Worm (Caenorhabditis elegans) whole organism, L4 larva: ENCODE data around the gene rpl-39.
A peak's percentile ranks its signal among the peaks of the same experiment; 100 is the strongest.

Experiments
- F37D6.2 ChIP-seq: sonication (generic microtip); optimal IDR thresholded peaks from 2 replicates; lab custom pipeline; 2016; ENCODE audit warnings: mild to moderate bottlenecking, missing genetic modification characterization, missing compliant biosample characterization
- Y48G9A.11 ChIP-seq: fragments of 200-800 bp; sonication (Bioruptor generic); IDR thresholded peaks from 2 replicates; pipeline ENCODE4 v1.3.6; 2022; ENCODE audit warnings: missing genetic modification reagents, missing genetic modification characterization, missing compliant biosample characterization
- ZK546.5 ChIP-seq, 2 experiments: sonication (generic microtip); optimal IDR thresholded peaks; 2 replicates each; lab custom pipeline; 2017; ENCODE audit warnings: missing biosample characterization in 2 of 2, missing genetic modification characterization in 2 of 2
- ceh-20 ChIP-seq: fragments of 200-800 bp; sonication (Bioruptor generic); IDR thresholded peaks from 2 replicates; pipeline ENCODE4 v1.3.6; 2022; ENCODE audit warnings: missing genetic modification reagents, missing genetic modification characterization, missing compliant biosample characterization
- ceh-32 ChIP-seq: sonication (generic microtip); optimal IDR thresholded peaks from 2 replicates; lab custom pipeline; 2016; ENCODE audit warnings: mild to moderate bottlenecking, missing genetic modification characterization, missing compliant biosample characterization; ENCODE audit not compliant: poor library complexity
- ces-1 ChIP-seq: fragments of 150-350 bp; sonication (generic microtip); optimal IDR thresholded peaks from 4 replicates; lab custom pipeline; 2014; ENCODE audit warnings: missing biosample characterization, missing genetic modification reagents, missing genetic modification characterization
- daf-19 ChIP-seq: fragments of 200-800 bp; sonication (Bioruptor generic); conservative IDR thresholded peaks from 2 replicates; pipeline ENCODE4 v1.3.6; 2022; ENCODE audit warnings: missing genetic modification characterization, missing compliant biosample characterization
- dmd-6 ChIP-seq: fragments of 200-800 bp; sonication (Bioruptor generic); IDR thresholded peaks from 2 replicates; pipeline ENCODE4 v1.3.6; 2022; ENCODE audit warnings: missing genetic modification reagents, missing genetic modification characterization, missing compliant biosample characterization
- dpl-1 ChIP-seq: fragments of 150-350 bp; optimal IDR thresholded peaks from 2 replicates; lab custom pipeline; 2014; ENCODE audit warnings: missing biosample characterization, missing genetic modification reagents, missing genetic modification characterization
- duxl-1 ChIP-seq: sonication (generic microtip); optimal IDR thresholded peaks from 2 replicates; lab custom pipeline; 2016; ENCODE audit warnings: mild to moderate bottlenecking, missing genetic modification characterization, moderate library complexity, missing compliant biosample characterization; ENCODE audit not compliant: poor library complexity
- fkh-10 ChIP-seq: fragments of 150-350 bp; optimal IDR thresholded peaks from 2 replicates; lab custom pipeline; 2014; ENCODE audit warnings: missing biosample characterization, missing genetic modification reagents, missing genetic modification characterization
- gei-8 ChIP-seq: fragments of 200-800 bp; sonication (Bioruptor generic); optimal IDR thresholded peaks from 2 replicates; lab custom pipeline; 2018; ENCODE audit warnings: mild to moderate bottlenecking, missing genetic modification characterization, missing compliant biosample characterization
- hif-1 ChIP-seq, 2 experiments: sonication (generic microtip); optimal IDR thresholded peaks; 2 replicates each; lab custom pipeline; 2016 to 2017; ENCODE audit warnings: missing compliant biosample characterization in 2 of 2, missing genetic modification characterization in 2 of 2, missing genetic modification reagents in 2 of 2, missing genotype in 2 of 2, mild to moderate bottlenecking in 1 of 2
- hlh-11 ChIP-seq: fragments of 200-800 bp; sonication (Bioruptor generic); optimal IDR thresholded peaks from 2 replicates; lab custom pipeline; 2018; ENCODE audit warnings: mild to moderate bottlenecking, missing genetic modification characterization, missing compliant biosample characterization
- hlh-30 ChIP-seq: sonication (generic microtip); optimal IDR thresholded peaks from 2 replicates; lab custom pipeline; 2017; ENCODE audit warnings: antibody characterized with exemption, mild to moderate bottlenecking, missing genetic modification characterization, missing compliant biosample characterization; ENCODE audit not compliant: insufficient read depth
- hmg-1.1 ChIP-seq: fragments of 200-800 bp; sonication (Bioruptor generic); IDR thresholded peaks from 2 replicates; pipeline ENCODE4 v1.3.6; 2022; ENCODE audit warnings: missing genetic modification reagents, missing genetic modification characterization, missing compliant biosample characterization
- lim-7 ChIP-seq: fragments of 200-800 bp; sonication (Bioruptor generic); IDR thresholded peaks from 2 replicates; pipeline ENCODE4 v1.3.6; 2022; ENCODE audit warnings: missing genetic modification characterization, missing compliant biosample characterization
- lin-1 ChIP-seq: fragments of 200-800 bp; sonication (Bioruptor generic); IDR thresholded peaks from 2 replicates; pipeline ENCODE4 v1.3.6; 2022; ENCODE audit warnings: missing genetic modification reagents, missing genetic modification characterization, missing compliant biosample characterization
- lin-15B ChIP-seq: fragments of 150-350 bp; sonication (generic microtip); optimal IDR thresholded peaks from 3 replicates; lab custom pipeline; 2014; ENCODE audit warnings: missing biosample characterization, missing genetic modification characterization
- lin-29 ChIP-seq: fragments of 200-800 bp; sonication (Bioruptor generic); IDR thresholded peaks from 2 replicates; pipeline ENCODE4 v1.3.6; 2022; ENCODE audit warnings: missing genetic modification reagents, missing genetic modification characterization, missing compliant biosample characterization
- lin-38 ChIP-seq: fragments of 200-800 bp; sonication (Bioruptor generic); IDR thresholded peaks from 2 replicates; pipeline ENCODE4 v1.3.6; 2022; ENCODE audit warnings: missing genetic modification reagents, missing genetic modification characterization, missing compliant biosample characterization
- madf-5 ChIP-seq, 2 experiments: fragments of 200-800 bp; sonication (Bioruptor generic); IDR thresholded peaks; 2 replicates each; pipeline ENCODE4 v1.3.6; 2022; ENCODE audit warnings: missing compliant biosample characterization in 2 of 2, missing genetic modification characterization in 2 of 2
- mdt-29 ChIP-seq: fragments of 200-800 bp; sonication (Bioruptor generic); IDR thresholded peaks from 2 replicates; pipeline ENCODE4 v1.3.6; 2022; ENCODE audit warnings: missing genetic modification reagents, missing genetic modification characterization, missing compliant biosample characterization
- nhr-11 ChIP-seq: fragments of 150-350 bp; optimal IDR thresholded peaks from 2 replicates; lab custom pipeline; 2014; ENCODE audit warnings: missing biosample characterization, missing genetic modification characterization
- nhr-111 ChIP-seq: fragments of 200-800 bp; sonication (Bioruptor generic); optimal IDR thresholded peaks from 2 replicates; lab custom pipeline; 2018; ENCODE audit warnings: mild to moderate bottlenecking, missing genetic modification characterization, missing compliant biosample characterization
- nhr-25 ChIP-seq: sonication (generic microtip); optimal IDR thresholded peaks from 2 replicates; lab custom pipeline; 2017; ENCODE audit warnings: missing genetic modification characterization, mild to moderate bottlenecking, missing compliant biosample characterization, antibody characterized with exemption, moderate library complexity, borderline replicate concordance; ENCODE audit not compliant: insufficient read depth
- nhr-41 ChIP-seq: fragments of 200-800 bp; sonication (Bioruptor generic); IDR thresholded peaks from 2 replicates; pipeline ENCODE4 v1.3.6; 2022; ENCODE audit warnings: missing genetic modification reagents, missing genetic modification characterization, missing compliant biosample characterization
- nhr-42 ChIP-seq: fragments of 200-800 bp; sonication (Bioruptor generic); IDR thresholded peaks from 2 replicates; pipeline ENCODE4 v1.3.6; 2022; ENCODE audit warnings: missing genetic modification characterization, missing compliant biosample characterization
- nhr-48 ChIP-seq: sonication (generic microtip); optimal IDR thresholded peaks from 2 replicates; lab custom pipeline; 2016; ENCODE audit warnings: mild to moderate bottlenecking, missing genetic modification characterization, missing compliant biosample characterization
- pha-4 ChIP-seq, 2 experiments: fragments of 150-350 bp in 1 of 2; fragments of 200-800 bp in 1 of 2; sonication (Bioruptor generic) in 1 of 2; IDR thresholded peaks in 1 of 2; optimal IDR thresholded peaks in 1 of 2; 2 replicates each; pipeline versions ENCODE4 v1.3.6 to Lab custom; 2014 to 2022; ENCODE audit warnings: missing genetic modification characterization in 2 of 2, missing genetic modification reagents in 2 of 2, missing biosample characterization in 1 of 2, missing compliant biosample characterization in 1 of 2
- rbr-2 ChIP-seq: sonication (generic microtip); optimal IDR thresholded peaks from 2 replicates; lab custom pipeline; 2016; ENCODE audit warnings: missing genotype, missing genetic modification characterization, missing compliant biosample characterization
- spr-3 ChIP-seq: fragments of 200-800 bp; sonication (Bioruptor generic); optimal IDR thresholded peaks from 2 replicates; lab custom pipeline; 2018; ENCODE audit warnings: mild to moderate bottlenecking, missing genetic modification characterization, missing compliant biosample characterization
- tag-97 ChIP-seq: fragments of 200-800 bp; sonication (Bioruptor generic); IDR thresholded peaks from 2 replicates; pipeline ENCODE4 v1.3.6; 2022; ENCODE audit warnings: missing genetic modification characterization, missing compliant biosample characterization
- tra-1 ChIP-seq: fragments of 200-800 bp; sonication (Bioruptor generic); IDR thresholded peaks from 2 replicates; pipeline ENCODE4 v1.3.6; 2022; ENCODE audit warnings: missing genetic modification reagents, missing genetic modification characterization, missing compliant biosample characterization
- unc-39 ChIP-seq: sonication (generic microtip); optimal IDR thresholded peaks from 2 replicates; lab custom pipeline; 2017; ENCODE audit warnings: missing biosample characterization, missing genetic modification characterization
- unc-62 ChIP-seq, 3 experiments: fragments of 150-350 bp in 1 of 3; sonication (generic microtip); optimal IDR thresholded peaks in 2 of 3; peaks in 1 of 3; 1 replicate in 1 of 3; 2 replicates in 2 of 3; lab custom pipeline; 2014 to 2017; ENCODE audit warnings: missing biosample characterization in 3 of 3, missing genetic modification characterization in 3 of 3, missing genetic modification reagents in 3 of 3, missing genotype in 1 of 3
- vab-7 ChIP-seq: fragments of 200-800 bp; sonication (Bioruptor generic); IDR thresholded peaks from 2 replicates; pipeline ENCODE4 v1.3.6; 2022; ENCODE audit warnings: missing genetic modification reagents, missing genetic modification characterization, missing compliant biosample characterization
- zip-11 ChIP-seq: fragments of 200-800 bp; sonication (Bioruptor generic); IDR thresholded peaks from 2 replicates; pipeline ENCODE4 v1.3.6; 2022; ENCODE audit warnings: missing genetic modification characterization, missing compliant biosample characterization
- zip-2 ChIP-seq: fragments of 150-350 bp; optimal IDR thresholded peaks from 2 replicates; lab custom pipeline; 2014; ENCODE audit warnings: missing biosample characterization, missing genetic modification characterization
- ztf-7 ChIP-seq: fragments of 150-350 bp; optimal IDR thresholded peaks from 2 replicates; lab custom pipeline; 2014; ENCODE audit warnings: missing biosample characterization, missing genetic modification characterization

The rpl-39 gene

DNA sequence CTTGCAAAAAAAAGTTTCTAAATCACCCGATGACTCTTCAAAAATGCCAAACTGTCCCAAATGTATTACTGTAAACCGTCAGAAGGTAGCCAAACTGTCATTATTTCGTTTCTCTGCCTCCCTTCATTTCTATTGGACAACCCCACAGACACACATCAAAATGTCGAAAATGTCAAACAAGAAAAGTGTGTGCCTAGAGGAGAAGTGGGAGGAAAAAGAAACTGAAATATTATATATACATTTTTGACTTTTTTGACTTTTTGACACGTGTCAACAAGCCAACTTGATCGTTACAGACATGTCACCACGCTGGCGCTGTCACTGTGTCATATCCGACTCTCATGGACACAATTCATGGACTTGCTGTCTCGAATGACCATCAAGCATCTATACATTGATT lies 26.2 kb downstream of the rpl-39 start (continued):
- no peak for TF ChIP-seq nhr-111
- no peak for TF ChIP-seq hmg-1.1 (GFP tag; lab: Robert Waterston, UW)
- peak; percentile 56 for TF ChIP-seq dmd-6 (GFP tag; lab: Robert Waterston, UW)
- peak; percentile 23 for TF ChIP-seq hlh-11 (tag; lab: Kevin White, UChicago)
- no peak for TF ChIP-seq madf-5 (GFP tag; IDR thresholded peaks at IDR 0.05; lab: Robert Waterston, UW)
- TF ChIP-seq tra-1 (GFP tag; lab: Robert Waterston, UW) = peak; percentile 46; the same call in 1 of the 2 replicates
- no peak for TF ChIP-seq lin-29 (GFP tag; lab: Robert Waterston, UW)
- no peak for TF ChIP-seq unc-39 (tag; lab: Kevin White, UChicago)
- TF ChIP-seq tag-97 (GFP tag; lab: Robert Waterston, UW) = no peak
- TF ChIP-seq fkh-10 = no peak
- no peak for TF ChIP-seq zip-11 (GFP tag; lab: Robert Waterston, UW)
- no peak for TF ChIP-seq nhr-42 (GFP tag; lab: Robert Waterston, UW)
- no peak for TF ChIP-seq dpl-1
- TF ChIP-seq ztf-7 (tag; lab: Kevin White, UChicago) = no peak
- no peak for TF ChIP-seq rbr-2
- no peak for TF ChIP-seq pha-4 (GFP tag; IDR thresholded peaks at IDR 0.05; lab: Robert Waterston, UW)
- no peak for TF ChIP-seq pha-4 (tag; optimal IDR thresholded peaks at IDR 0.05; lab: Kevin White, UChicago)
- TF ChIP-seq spr-3 (GFP tag; lab: Kevin White, UChicago) = no peak
- TF ChIP-seq, all 104 proteins: peak for 4

DNA sequence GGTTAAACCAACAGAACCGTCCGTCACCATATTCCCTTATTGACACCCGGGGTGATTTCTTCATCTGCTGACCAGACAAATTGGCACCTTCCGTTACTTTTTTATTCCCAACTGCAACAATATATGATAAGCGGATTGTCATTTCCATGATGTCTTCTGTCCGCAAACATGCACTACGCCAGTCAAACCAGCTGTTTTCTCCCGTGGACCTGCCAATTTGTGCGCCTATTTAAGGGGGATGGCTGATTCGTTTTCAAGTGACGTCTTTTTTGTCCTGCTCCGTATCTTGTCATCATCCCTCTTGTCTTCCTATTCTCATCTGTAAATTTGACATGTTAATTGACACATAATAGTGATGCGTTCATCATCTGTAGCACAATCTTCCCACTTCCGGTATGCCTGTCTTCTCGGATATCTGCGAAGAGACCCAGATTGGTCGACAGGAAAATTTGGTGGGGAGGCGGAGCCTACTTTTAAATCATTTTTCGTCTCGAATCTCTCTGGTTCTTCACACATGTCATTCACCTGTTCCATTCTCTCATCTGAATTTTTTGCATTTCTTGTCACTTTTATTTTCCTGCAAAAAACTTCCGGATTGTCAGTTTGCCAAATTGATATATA lies 27.8 kb downstream of the rpl-39 start:
- no peak for TF ChIP-seq hlh-30
- peak; percentile 94 for TF ChIP-seq dmd-6 (GFP tag; lab: Robert Waterston, UW)
- TF ChIP-seq duxl-1 (tag; lab: Kevin White, UChicago) = no peak
- TF ChIP-seq hlh-11 (tag; lab: Kevin White, UChicago) = peak; percentile 17
- peak; percentile 61 for TF ChIP-seq nhr-48 (tag; lab: Kevin White, UChicago)
- TF ChIP-seq unc-62 (GFP tag; optimal IDR thresholded peaks at IDR 0.05 in 1 of 2; lab: Kevin White, UChicago) = peak in 1 of 2 experiments; percentile 52
- TF ChIP-seq unc-62 (tag; optimal IDR thresholded peaks at IDR 0.05; lab: Kevin White, UChicago) = no peak
- peak; percentile 87; the same call in 1 of the 2 replicates for TF ChIP-seq tra-1 (GFP tag; lab: Robert Waterston, UW)
- TF ChIP-seq lin-1 (GFP tag; lab: Robert Waterston, UW) = peak; percentile 29; the same call in 1 of the 2 replicates
- peak; percentile 33; the same call in 1 of the 2 replicates for TF ChIP-seq mdt-29 (GFP tag; lab: Robert Waterston, UW)

DNA sequence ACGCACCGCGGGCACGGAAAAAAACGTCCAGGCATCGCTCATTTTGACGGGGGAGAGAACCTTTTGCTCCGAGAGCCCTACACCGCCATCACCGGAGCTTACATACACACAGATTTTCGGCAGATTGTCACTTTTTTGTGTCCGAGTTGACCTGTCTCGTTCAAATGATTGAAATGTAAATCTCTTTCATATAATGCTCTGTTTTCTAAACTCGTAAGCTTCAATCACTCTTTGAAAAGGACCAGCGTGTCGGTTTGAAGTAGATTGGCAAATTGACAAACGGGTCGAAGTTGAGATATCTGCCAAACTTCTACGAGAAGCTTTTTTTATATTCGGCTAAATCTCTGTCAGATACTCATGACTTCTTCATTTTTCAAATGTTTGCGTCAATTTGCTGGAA lies 28.7 kb downstream of the rpl-39 start:
- TF ChIP-seq zip-2 (tag; lab: Kevin White, UChicago) = no peak
- no peak for TF ChIP-seq ces-1
- TF ChIP-seq ceh-32 (tag; lab: Kevin White, UChicago) = no peak
- peak in 1 of 2 experiments; percentile 97 for TF ChIP-seq unc-62 (GFP tag; optimal IDR thresholded peaks at IDR 0.05 in 1 of 2; lab: Kevin White, UChicago)
- no peak for TF ChIP-seq unc-62 (tag; optimal IDR thresholded peaks at IDR 0.05; lab: Kevin White, UChicago)
- TF ChIP-seq, all 104 proteins: peak for 1

DNA sequence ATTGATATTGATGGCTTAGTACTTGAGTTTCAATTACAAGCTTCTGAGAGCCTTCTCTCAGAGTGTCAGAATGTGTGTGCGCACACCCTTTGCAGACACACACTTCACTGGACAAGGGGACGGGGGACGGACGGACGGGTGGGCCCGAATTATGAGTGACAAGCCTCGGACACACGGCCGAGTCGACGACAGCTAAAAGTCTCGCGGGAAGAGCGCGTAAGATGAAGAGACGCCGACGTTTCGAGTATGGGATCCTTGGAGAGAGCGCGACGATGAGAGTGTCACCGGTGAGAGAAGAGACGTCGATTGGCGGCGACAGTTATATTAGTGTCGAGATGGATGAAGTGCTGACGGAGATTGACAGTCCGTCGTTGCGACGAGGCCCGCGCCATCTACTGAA lies 30.0 kb downstream of the rpl-39 start:
- TF ChIP-seq hlh-11 (tag; lab: Kevin White, UChicago) (peak; percentile 12), hmg-1.1 (GFP tag; lab: Robert Waterston, UW) (0 out of 2 replicates have a peak, but pooled peaks have one; percentile 16), ceh-20 (0 out of 2 replicates have a peak, but pooled peaks have one; percentile 26), ceh-32 (tag; lab: Kevin White, UChicago) (no peak), F37D6.2 (tag; lab: Kevin White, UChicago) (no peak), lim-7 (GFP tag; lab: Robert Waterston, UW) (no peak), hif-1 (tag; optimal IDR thresholded peaks at IDR 0.05; lab: Kevin White, UChicago) (no peak), ZK546.5 (tag; optimal IDR thresholded peaks at IDR 0.05; lab: Kevin White, UChicago) (no peak), nhr-25 (tag; lab: Kevin White, UChicago) (no peak), gei-8 (no peak), nhr-41 (GFP tag; lab: Robert Waterston, UW) (no peak), unc-62 (GFP tag; optimal IDR thresholded peaks at IDR 0.05 in 1 of 2; lab: Kevin White, UChicago) (peak in 1 of 2 experiments; percentile 93), unc-62 (tag; optimal IDR thresholded peaks at IDR 0.05; lab: Kevin White, UChicago) (no peak), Y48G9A.11 (no peak), spr-3 (GFP tag; lab: Kevin White, UChicago) (no peak), nhr-11 (no peak), vab-7 (GFP tag; lab: Robert Waterston, UW) (0 out of 2 replicates have a peak, but pooled peaks have one; percentile 5), daf-19 (GFP tag; lab: Robert Waterston, UW) (no peak), tra-1 (GFP tag; lab: Robert Waterston, UW) (0 out of 2 replicates have a peak, but pooled peaks have one; percentile 59), ces-1 (no peak), lin-38 (GFP tag; lab: Robert Waterston, UW) (no peak), lin-15B (no peak), dmd-6 (GFP tag; lab: Robert Waterston, UW) (peak; percentile 63)
